Worm (Caenorhabditis elegans): ENCODE data around the gene Y39A3A.3.

The Y39A3A.3 gene

DNA sequence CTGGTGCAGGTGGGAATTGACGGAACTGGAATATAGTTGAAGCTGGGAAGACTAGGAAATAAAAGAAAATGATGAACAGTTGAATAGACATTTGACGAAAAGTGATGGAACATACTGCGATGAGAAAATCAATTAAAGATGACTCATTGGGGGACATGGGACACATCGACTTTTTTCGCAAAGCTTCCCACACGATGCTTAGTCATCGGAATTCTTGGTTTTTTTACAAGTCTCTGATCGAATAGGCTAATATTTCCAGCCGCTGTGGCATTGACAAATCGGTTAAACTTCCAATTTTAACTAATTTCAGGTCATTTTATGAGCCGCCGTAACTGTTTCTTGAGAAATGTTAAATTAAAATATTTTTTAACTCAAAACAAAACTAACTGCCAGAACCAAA is at the start of gene Y39A3A.3:
Gene Y39A3A.3 (minus strand): TSS at position 101 of the 400 bp plus-strand sequence.
- TF ChIP-seq dao-5 (tag; optimal IDR thresholded peaks at IDR 0.05), result no peak
- no peak for TF ChIP-seq him-1 (tag; optimal IDR thresholded peaks at IDR 0.05)
- TF ChIP-seq W03F9.2 (tag; optimal IDR thresholded peaks at IDR 0.05), result no peak

DNA sequence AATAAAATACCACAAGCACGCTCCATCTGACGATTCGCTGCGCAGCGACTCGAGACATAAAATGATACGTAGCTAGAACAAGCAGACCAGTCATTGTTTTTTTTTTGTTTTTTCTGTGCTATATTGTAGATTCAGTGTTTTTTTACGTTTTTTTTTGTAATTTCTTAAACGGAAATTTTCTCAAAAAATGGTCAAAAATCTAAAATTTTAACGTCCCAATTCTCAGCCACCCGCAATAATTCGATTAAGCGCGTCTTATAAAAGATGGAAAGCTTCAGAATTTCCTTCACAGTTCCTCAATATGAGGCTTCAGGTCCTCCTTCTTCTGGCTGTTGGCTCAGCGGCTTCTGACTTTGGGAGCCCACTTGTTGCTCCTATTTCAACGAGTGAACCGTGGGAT is 49.4 kb upstream of the Y39A3A.3 start, which contains the start of gene Y48G9A.6:
Gene Y48G9A.6 (plus strand): TSS at position 301 of the 400 bp plus-strand sequence.
- no peak for TF ChIP-seq him-1 (tag; optimal IDR thresholded peaks at IDR 0.05)
- TF ChIP-seq dao-5 (tag; optimal IDR thresholded peaks at IDR 0.05), result no peak
- TF ChIP-seq W03F9.2 (tag; optimal IDR thresholded peaks at IDR 0.05), result no peak

DNA sequence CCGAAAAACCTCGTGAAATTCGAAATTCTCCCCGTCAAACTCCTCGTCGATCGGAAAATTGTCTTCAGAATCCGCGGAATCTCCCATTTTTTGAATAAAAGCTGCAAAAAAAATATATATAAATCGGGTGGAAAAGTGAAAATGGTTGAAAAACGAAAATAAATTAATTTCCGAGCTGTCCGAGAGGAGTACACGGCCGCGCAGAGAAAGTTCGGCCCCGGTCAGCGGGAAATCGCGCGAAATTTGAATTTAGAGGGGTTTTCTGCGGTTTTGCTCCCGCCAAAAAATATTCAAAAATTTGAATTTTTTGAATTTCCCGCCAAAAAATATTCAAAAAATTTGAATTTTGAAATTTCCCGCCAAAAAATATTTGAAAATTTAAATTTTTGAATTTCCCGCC is 48.6 kb upstream of the Y39A3A.3 start, which contains the start of gene Y48G9A.11:
Gene Y48G9A.11 (minus strand): TSS at position 101 of the 400 bp plus-strand sequence.
- TF ChIP-seq dao-5 (tag; optimal IDR thresholded peaks at IDR 0.05) (no peak), W03F9.2 (tag; optimal IDR thresholded peaks at IDR 0.05) (no peak), him-1 (tag; optimal IDR thresholded peaks at IDR 0.05) (no peak)

DNA sequence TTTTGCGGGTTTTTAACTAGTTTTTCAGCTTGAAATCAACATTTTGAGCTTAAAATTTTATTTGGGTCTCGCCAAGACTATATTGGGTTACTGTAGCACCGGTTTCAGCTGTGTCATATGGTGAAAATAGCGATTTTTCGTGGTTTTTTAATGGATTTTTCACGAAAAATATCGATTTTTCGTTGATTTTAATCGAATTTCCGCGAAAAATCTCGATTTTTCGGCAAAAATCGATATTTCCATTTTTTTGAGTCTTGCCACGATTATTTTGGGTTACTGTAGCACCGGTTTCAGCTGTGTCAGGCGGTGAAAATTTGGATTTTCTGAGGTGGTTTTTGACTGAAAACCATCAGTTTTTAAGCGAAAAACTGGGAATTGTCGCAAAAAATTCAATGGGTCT is 47.2 kb upstream of the Y39A3A.3 start:
- no peak for TF ChIP-seq dao-5 (tag; optimal IDR thresholded peaks at IDR 0.05)
- TF ChIP-seq him-1 (tag; optimal IDR thresholded peaks at IDR 0.05), result no peak
- TF ChIP-seq W03F9.2 (tag; optimal IDR thresholded peaks at IDR 0.05), result no peak

DNA sequence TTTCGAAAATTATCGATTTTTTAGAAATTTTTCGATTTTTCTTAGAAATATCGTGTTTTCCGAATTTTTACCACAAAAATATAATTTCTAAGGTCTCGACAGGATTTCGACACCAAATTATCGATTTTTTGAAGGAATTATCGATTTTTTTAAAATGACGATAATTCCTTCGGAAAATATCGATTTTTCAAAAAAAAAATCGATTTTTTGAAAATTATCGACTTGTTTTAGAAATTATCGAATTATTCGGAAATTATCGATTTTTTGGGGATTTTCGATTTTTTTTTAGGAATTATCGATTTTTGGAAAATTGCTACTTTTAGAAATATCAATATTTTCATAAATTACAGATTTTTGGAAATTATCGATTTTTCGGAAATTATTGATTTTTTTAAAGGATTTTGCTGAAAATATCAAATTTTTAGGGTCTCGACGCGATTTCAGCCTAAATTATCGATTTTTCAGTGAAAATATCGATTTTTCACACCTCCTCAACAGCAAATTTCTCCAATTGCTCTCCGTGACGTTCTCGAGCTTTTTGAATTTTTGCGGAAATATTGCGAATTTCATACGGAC is 44.5 kb upstream of the Y39A3A.3 start:
- TF ChIP-seq W03F9.2 (tag; optimal IDR thresholded peaks at IDR 0.05) (no peak), him-1 (tag; optimal IDR thresholded peaks at IDR 0.05) (no peak), dao-5 (tag; optimal IDR thresholded peaks at IDR 0.05) (no peak)

DNA sequence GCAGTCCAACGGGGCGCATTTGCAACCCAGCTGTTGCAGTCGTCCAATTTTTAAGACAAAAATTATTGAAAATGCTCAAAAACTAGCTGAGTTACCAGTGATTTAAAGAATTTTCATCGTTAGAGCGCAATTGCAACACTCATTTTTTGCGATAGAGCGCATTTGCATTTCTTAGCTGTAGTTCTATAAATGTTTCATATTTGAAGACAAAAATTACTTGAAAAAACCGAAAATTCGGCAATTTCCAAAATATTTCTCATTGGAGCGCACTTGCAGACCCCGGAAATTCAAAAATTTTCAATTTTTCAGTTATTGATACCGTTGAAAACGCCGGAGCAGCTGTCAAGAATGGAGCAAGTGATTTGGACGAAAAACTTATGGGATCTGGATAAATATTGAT is 43.9 kb upstream of the Y39A3A.3 start:
- no peak for TF ChIP-seq him-1 (tag; optimal IDR thresholded peaks at IDR 0.05)
- TF ChIP-seq dao-5 (tag; optimal IDR thresholded peaks at IDR 0.05), result no peak
- no peak for TF ChIP-seq W03F9.2 (tag; optimal IDR thresholded peaks at IDR 0.05)

DNA sequence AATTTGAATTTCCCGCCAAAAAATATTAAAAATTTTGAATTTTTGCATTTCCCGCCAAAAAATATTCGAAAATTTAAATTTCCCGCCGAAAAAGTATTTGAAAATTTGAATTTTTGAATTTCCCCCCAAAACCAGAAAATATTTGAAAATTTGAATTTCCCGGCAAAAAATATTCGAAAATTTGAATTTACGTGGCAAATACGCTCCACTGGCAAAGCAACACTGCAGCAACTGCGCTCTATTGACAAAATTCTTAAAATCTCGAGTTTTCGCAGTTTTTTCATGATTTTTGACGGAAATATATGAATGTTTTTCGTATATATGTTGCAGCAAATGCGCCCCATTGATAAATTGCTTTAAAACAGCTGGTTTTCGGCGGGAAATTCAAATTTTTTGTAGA is 43.2 kb upstream of the Y39A3A.3 start:
- TF ChIP-seq dao-5 (tag; optimal IDR thresholded peaks at IDR 0.05) (no peak), W03F9.2 (tag; optimal IDR thresholded peaks at IDR 0.05) (no peak), him-1 (tag; optimal IDR thresholded peaks at IDR 0.05) (no peak)

DNA sequence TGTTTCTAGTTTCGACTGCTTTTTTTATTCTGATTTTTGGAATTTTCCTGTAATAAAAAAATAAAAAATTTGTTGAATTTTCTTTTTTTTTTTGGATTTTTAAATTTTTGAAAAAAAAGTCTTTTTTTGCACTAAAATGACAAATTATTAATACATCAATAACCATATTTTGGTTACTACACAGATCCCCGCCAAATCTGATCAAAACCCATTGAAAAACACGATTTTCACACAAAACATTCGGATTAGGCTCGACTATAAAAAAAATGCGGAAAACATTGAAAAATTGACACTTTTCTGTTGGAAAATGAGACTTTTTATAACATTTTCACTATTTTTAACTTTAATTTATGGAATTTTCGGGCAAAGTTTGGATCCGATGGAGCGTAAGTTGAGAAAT is 42.1 kb upstream of the Y39A3A.3 start, which contains the start of gene Y48G9A.7:
Gene Y48G9A.7 (plus strand): TSS at position 301 of the 400 bp plus-strand sequence.
- TF ChIP-seq dao-5 (tag; optimal IDR thresholded peaks at IDR 0.05) (no peak), W03F9.2 (tag; optimal IDR thresholded peaks at IDR 0.05) (no peak), him-1 (tag; optimal IDR thresholded peaks at IDR 0.05) (no peak)

DNA sequence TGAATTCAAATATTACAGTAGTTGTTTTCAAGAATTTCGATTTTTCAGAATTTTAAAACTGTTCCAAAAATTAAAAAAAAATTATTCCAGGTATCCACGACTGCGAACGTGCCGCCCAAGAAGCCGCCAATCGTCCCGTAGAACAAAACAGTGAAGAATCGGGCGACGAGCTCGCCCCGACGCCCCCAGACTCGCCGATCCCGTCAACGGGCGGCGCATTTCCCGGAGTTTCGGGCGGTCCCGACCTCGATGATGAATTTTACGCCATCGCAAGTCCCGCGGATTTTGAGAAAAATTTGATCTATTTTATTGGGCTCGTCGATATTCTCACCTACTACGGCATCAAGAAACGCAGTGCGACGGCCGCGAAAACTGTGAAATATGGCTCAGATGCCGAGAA is 37.8 kb upstream of the Y39A3A.3 start:
- no peak for TF ChIP-seq W03F9.2 (tag; optimal IDR thresholded peaks at IDR 0.05)
- no peak for TF ChIP-seq dao-5 (tag; optimal IDR thresholded peaks at IDR 0.05)
- no peak for TF ChIP-seq him-1 (tag; optimal IDR thresholded peaks at IDR 0.05)

DNA sequence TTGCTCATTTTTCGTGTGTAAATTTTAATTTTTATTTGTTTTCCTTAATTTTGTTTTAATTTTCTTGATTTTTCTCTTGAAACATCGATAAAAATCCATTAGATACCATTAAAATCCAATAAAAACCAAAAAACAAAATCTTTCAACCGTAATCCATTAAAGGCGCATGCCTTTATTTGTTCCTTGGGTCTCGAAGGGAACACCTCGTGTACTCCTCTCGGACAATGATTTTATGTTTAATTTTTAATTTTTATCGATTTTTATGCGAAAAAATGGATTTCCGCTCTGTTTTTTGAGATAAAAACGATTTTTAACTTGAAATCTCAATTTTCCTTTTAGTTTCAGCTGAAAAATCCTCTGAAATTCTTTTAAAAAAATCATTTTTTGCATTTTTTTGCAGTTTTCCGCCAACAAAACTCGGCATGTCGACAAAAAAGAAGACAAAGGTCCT is 33.8 kb upstream of the Y39A3A.3 start, which contains the start of gene ppk-2:
Gene ppk-2 (plus strand): TSS at position 401 of the 451 bp plus-strand sequence.
- TF ChIP-seq W03F9.2 (tag; optimal IDR thresholded peaks at IDR 0.05), result peak; percentile 45
- TF ChIP-seq dao-5 (tag; optimal IDR thresholded peaks at IDR 0.05), result no peak

DNA sequence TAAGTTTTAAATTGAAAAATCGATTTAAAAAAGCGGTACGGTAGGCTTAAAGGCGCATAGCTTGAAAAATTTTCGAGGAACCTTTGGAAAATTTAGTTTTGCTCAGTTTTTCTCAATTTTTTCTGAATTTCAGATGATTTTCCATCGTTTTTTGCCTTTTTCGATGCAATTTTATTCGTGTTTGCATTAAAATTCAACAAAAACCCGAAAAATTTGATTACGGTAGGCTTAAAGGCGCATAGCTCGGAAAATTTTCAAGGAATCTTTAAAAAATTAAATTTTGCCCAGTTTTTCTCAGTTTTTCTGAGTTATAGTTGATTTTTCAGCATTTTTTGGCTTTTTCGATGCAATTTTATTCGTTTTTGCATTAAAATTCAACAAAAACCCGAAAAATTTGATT is 33.2 kb upstream of the Y39A3A.3 start:
- no peak for TF ChIP-seq dao-5 (tag; optimal IDR thresholded peaks at IDR 0.05)
- TF ChIP-seq him-1 (tag; optimal IDR thresholded peaks at IDR 0.05), result no peak
- no peak for TF ChIP-seq W03F9.2 (tag; optimal IDR thresholded peaks at IDR 0.05)

DNA sequence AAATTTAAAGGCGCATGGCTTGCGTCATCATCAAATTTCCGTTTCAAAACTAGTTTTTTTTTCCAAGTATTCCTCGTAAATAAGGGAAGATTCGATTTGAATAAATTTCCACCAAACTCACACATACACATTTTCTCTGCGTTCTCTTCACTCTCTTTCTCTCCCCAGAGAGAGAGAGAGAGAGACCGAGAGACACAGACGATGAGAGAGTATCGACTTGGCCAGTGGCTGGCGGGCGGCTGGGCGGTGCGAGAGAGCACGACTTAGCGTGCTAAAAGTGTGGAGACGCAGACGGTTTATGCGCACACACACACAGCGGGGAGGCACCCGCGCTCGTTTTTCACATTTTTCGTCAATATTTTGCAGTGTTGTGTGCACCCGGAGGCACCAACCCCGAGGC is 32.7 kb upstream of the Y39A3A.3 start:
- TF ChIP-seq him-1 (tag; optimal IDR thresholded peaks at IDR 0.05), result no peak

DNA sequence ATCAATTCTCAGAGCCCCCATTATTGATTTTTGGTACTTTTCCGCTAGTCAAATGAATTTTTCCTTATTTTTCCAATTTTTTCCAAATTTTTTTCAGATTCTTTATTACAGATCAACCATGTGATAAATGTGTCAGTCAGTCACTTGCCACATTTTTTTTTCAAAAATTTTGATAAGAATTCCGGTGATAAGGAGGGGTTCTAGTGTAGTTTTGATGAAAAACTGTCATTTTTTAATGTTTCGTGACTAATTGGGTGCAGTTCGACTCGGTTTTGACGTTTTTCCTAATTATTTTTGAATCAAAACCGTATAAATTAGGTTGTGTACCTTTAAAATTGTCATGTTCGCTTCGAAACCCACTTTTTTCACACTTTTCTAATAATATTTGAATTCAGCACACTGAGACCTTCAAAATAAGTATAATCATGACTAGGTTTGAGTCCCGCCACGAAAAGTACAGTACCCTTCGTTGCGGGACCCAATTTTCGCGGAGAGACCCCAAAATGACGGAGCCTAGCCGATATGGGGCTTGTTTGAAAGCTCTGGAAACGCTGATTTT is 31.7 kb upstream of the Y39A3A.3 start:
- no peak for TF ChIP-seq W03F9.2 (tag; optimal IDR thresholded peaks at IDR 0.05)
- no peak for TF ChIP-seq dao-5 (tag; optimal IDR thresholded peaks at IDR 0.05)
- no peak for TF ChIP-seq him-1 (tag; optimal IDR thresholded peaks at IDR 0.05)

DNA sequence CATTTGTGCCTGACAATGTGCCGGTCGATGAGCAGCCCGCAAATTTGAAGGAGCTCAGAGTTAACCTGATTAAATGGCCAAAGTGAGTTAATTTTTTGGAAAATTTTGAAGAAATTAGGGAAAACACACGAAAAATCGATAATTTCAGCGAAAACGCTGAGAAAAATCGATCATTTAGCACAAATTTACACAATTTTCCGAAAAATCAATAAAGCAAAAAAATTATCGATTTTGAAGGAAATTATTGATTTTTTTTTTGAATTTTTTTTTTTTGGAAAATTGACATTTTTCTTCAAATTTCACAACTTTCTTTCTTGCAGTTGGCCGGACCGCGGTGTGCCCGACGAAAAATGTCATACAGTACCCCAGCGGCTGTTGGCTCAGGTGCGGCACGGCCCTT is 30.0 kb upstream of the Y39A3A.3 start:
- TF ChIP-seq dao-5 (tag; optimal IDR thresholded peaks at IDR 0.05) (no peak), W03F9.2 (tag; optimal IDR thresholded peaks at IDR 0.05) (no peak), him-1 (tag; optimal IDR thresholded peaks at IDR 0.05) (no peak)

DNA sequence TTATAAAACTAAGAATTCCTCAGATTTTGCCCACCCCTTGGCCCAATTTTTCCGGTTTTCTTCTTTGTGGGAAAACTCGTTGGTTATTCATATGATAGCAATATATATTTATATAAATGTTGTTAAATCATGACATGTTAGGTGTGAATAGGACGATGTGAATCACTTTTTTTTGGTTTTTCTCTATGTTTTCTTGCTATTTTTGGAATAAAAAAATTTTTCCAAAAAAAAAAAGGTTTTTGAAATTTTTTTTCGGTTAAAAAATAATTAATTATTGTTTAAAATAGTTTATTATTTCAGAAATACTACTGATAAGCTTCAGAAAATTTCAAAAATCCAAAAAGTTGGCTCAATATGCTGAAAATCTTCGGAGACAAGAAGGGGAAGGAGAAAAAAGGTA is 24.3 kb upstream of the Y39A3A.3 start, which contains the start of gene Y48G9A.9:
Gene Y48G9A.9 (plus strand): TSS at position 301 of the 400 bp plus-strand sequence.
- TF ChIP-seq him-1 (tag; optimal IDR thresholded peaks at IDR 0.05) (no peak), dao-5 (tag; optimal IDR thresholded peaks at IDR 0.05) (no peak), W03F9.2 (tag; optimal IDR thresholded peaks at IDR 0.05) (no peak)
